Fruit fly (Drosophila melanogaster): ENCODE measurements around the gene Mayo.

DNA sequence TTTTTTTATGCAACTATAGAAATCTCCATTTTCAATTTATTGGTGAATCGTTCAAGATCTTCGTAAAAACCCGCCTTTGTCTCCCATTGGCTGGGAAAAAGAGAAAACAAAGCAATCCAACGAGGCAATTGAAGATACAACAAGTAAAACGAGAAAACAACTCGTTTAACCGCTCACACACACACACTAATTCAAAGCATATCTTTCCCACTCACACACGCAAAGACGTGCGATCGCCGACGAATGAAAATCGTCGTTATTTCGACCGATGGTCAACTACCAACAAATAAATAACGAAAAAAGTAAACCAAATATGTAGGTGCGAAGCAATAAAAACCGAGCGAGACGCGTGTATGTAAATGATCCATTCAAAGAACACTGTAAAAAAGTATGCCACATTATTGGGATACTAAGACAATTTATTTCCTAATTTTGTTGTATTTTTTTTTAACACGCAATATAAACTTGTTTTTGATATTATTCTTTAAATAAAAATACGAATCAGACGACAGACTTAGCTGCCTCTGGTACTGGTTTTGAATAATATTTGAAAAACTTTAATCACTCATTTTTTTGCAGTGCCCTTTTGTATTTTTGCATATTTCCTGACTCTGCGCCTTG is 46.5 kb downstream of the Mayo start:
- TF ChIP-seq peb (GFP tag; IDR thresholded peaks at IDR 0.05) (no peak), CG9215 (GFP tag; IDR thresholded peaks at IDR 0.05) (no peak), usp (GFP tag; optimal IDR thresholded peaks at IDR 0.05) (no peak), CG6813 (GFP tag; optimal IDR thresholded peaks at IDR 0.05) (no peak), cad (GFP tag; optimal IDR thresholded peaks at IDR 0.05) (no peak)

Data from whole organism, embryonic.